Fruit fly (Drosophila melanogaster) whole organism, prepupa: ENCODE data around the gene Ulp1.
A peak's percentile ranks its signal among the peaks of the same experiment; 100 is the strongest.

Experiments used
- CG7368 ChIP-seq: fragments of 200-800 bp; sonication (Bioruptor generic); optimal IDR thresholded peaks from 3 replicates; lab custom pipeline; 2016; ENCODE audit warnings: missing biosample characterization, missing genetic modification characterization
- Smox ChIP-seq: fragments of 200-800 bp; sonication (Bioruptor generic); optimal IDR thresholded peaks from 3 replicates; lab custom pipeline; 2016; ENCODE audit warnings: missing biosample characterization, missing genetic modification characterization
- fkh ChIP-seq: fragments of 200-800 bp; sonication (Bioruptor generic); optimal IDR thresholded peaks from 3 replicates; lab custom pipeline; 2017; ENCODE audit warnings: missing biosample characterization, mild to moderate bottlenecking, missing genetic modification characterization, moderate library complexity
- lz ChIP-seq: fragments of 200-800 bp; sonication (Bioruptor generic); optimal IDR thresholded peaks from 3 replicates; lab custom pipeline; 2016; ENCODE audit warnings: missing biosample characterization, missing genetic modification characterization
- vri ChIP-seq: fragments of 200-800 bp; sonication (Bioruptor generic); optimal IDR thresholded peaks from 3 replicates; lab custom pipeline; 2016; ENCODE audit warnings: missing biosample characterization, mild to moderate bottlenecking, missing genetic modification characterization

DNA sequence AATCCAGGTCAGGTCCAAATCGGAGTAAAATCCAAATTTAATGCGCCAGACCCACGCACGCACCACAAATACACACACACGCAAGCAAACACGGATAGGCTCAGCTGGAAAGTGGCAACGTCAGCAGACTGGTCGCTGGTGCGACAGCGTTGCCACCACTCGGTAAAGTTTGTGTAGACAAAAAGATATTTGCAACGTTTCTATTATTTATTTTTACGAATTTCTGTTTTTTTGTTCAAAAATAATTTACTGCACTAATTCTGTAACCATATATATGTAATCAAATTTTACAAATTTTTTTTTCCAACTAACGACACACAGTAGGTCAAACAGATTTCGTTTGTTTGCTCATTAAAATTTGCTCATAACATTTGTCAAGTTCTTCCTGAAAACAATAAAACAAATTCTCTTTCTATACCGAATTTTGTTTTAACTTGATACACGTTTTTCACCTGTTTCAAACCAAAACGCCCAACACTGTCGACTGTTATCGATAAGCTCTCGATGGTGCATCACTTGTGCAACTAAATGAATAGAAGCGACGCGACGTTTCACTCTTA is 28.2 kb downstream of the Ulp1 start, which contains the start of the genes CG7556 and CG7453:
- TF ChIP-seq fkh (GFP tag; lab: Kevin White, UChicago) (no peak), Smox (GFP tag; lab: Kevin White, UChicago) (peak; percentile 81), CG7368 (GFP tag; lab: Kevin White, UChicago) (peak; percentile 53), lz (GFP tag; lab: Kevin White, UChicago) (peak; percentile 85), vri (no peak)
